Worm (Caenorhabditis elegans) whole organism, L4 larva: ENCODE measurements around the gene C35A11.3.

ENCODE experiments used
- F10B5.3 ChIP-seq: sonication (generic microtip); optimal IDR thresholded peaks from 2 replicates; lab custom pipeline; 2016; ENCODE audit warnings: mild to moderate bottlenecking, missing genetic modification characterization, missing compliant biosample characterization
- F26F4.8 ChIP-seq: fragments of 200-800 bp; sonication (Bioruptor generic); conservative IDR thresholded peaks from 2 replicates; pipeline ENCODE4 v1.3.6; 2022; ENCODE audit warnings: missing genetic modification characterization, missing compliant biosample characterization
- F37D6.2 ChIP-seq: sonication (generic microtip); optimal IDR thresholded peaks from 2 replicates; lab custom pipeline; 2016; ENCODE audit warnings: mild to moderate bottlenecking, missing genetic modification characterization, missing compliant biosample characterization
- F44E2.7 ChIP-seq: fragments of 200-800 bp; sonication (Bioruptor generic); IDR thresholded peaks from 2 replicates; pipeline ENCODE4 v2.1.2; 2022; ENCODE audit warnings: missing genetic modification characterization, missing compliant biosample characterization
- R02D3.7 ChIP-seq: fragments of 150-350 bp; sonication (generic microtip); optimal IDR thresholded peaks from 3 replicates; lab custom pipeline; 2014; ENCODE audit warnings: missing biosample characterization, missing genetic modification characterization
- T26A8.4 ChIP-seq: fragments of 200-800 bp; sonication (Bioruptor generic); IDR thresholded peaks from 2 replicates; pipeline ENCODE4 v1.3.6; 2022; ENCODE audit warnings: missing genetic modification characterization, missing compliant biosample characterization
- Y105C5A.15 ChIP-seq: fragments of 200-800 bp; sonication (Bioruptor generic); IDR thresholded peaks from 2 replicates; pipeline ENCODE4 v1.3.6; 2022; ENCODE audit warnings: missing genetic modification characterization, missing compliant biosample characterization
- ZK337.2 ChIP-seq: fragments of 200-800 bp; sonication (Bioruptor generic); IDR thresholded peaks from 2 replicates; pipeline ENCODE4 v1.3.6; 2022; ENCODE audit warnings: missing genetic modification reagents, missing genetic modification characterization, missing compliant biosample characterization
- aha-1 ChIP-seq: fragments of 150-350 bp; peaks from one replicate; lab custom pipeline; 2014; ENCODE audit warnings: missing biosample characterization, missing genetic modification characterization
- ama-1 ChIP-seq: fragments of 150-350 bp; optimal IDR thresholded peaks from 2 replicates; lab custom pipeline; 2014; ENCODE audit warnings: inconsistent platforms, mixed read lengths
- ceh-32 ChIP-seq: sonication (generic microtip); optimal IDR thresholded peaks from 2 replicates; lab custom pipeline; 2016; ENCODE audit warnings: mild to moderate bottlenecking, missing genetic modification characterization, missing compliant biosample characterization; ENCODE audit not compliant: poor library complexity
- ceh-44 ChIP-seq: fragments of 200-800 bp; sonication (Bioruptor generic); IDR thresholded peaks from 2 replicates; pipeline ENCODE4 v1.3.6; 2022; ENCODE audit warnings: missing genetic modification reagents, missing genetic modification characterization, missing compliant biosample characterization
- ceh-82 ChIP-seq: sonication (generic microtip); optimal IDR thresholded peaks from 2 replicates; lab custom pipeline; 2017; ENCODE audit warnings: missing biosample characterization, missing genetic modification characterization
- cey-2 ChIP-seq: sonication (generic microtip); optimal IDR thresholded peaks from 3 replicates; lab custom pipeline; 2017; ENCODE audit warnings: missing genetic modification characterization, mild to moderate bottlenecking, missing compliant biosample characterization, antibody characterized with exemption, borderline replicate concordance; ENCODE audit not compliant: insufficient read depth
- dmd-6 ChIP-seq: fragments of 200-800 bp; sonication (Bioruptor generic); IDR thresholded peaks from 2 replicates; pipeline ENCODE4 v1.3.6; 2022; ENCODE audit warnings: missing genetic modification reagents, missing genetic modification characterization, missing compliant biosample characterization
- egl-27 ChIP-seq: sonication (generic microtip); optimal IDR thresholded peaks from 3 replicates; lab custom pipeline; 2017; ENCODE audit warnings: missing biosample characterization, missing genetic modification reagents, missing genetic modification characterization
- fkh-10 ChIP-seq: fragments of 150-350 bp; optimal IDR thresholded peaks from 2 replicates; lab custom pipeline; 2014; ENCODE audit warnings: missing biosample characterization, missing genetic modification reagents, missing genetic modification characterization
- fos-1 ChIP-seq: fragments of 150-350 bp; optimal IDR thresholded peaks from 2 replicates; lab custom pipeline; 2014; ENCODE audit warnings: missing biosample characterization, missing genetic modification characterization
- gei-8 ChIP-seq: fragments of 200-800 bp; sonication (Bioruptor generic); optimal IDR thresholded peaks from 2 replicates; lab custom pipeline; 2018; ENCODE audit warnings: mild to moderate bottlenecking, missing genetic modification characterization, missing compliant biosample characterization
- hif-1 ChIP-seq, 2 experiments: sonication (generic microtip); optimal IDR thresholded peaks; 2 replicates each; lab custom pipeline; 2016 to 2017; ENCODE audit warnings: missing compliant biosample characterization in 2 of 2, missing genetic modification characterization in 2 of 2, missing genetic modification reagents in 2 of 2, missing genotype in 2 of 2, mild to moderate bottlenecking in 1 of 2
- hmg-1.1 ChIP-seq: fragments of 200-800 bp; sonication (Bioruptor generic); IDR thresholded peaks from 2 replicates; pipeline ENCODE4 v1.3.6; 2022; ENCODE audit warnings: missing genetic modification reagents, missing genetic modification characterization, missing compliant biosample characterization
- lin-1 ChIP-seq: fragments of 200-800 bp; sonication (Bioruptor generic); IDR thresholded peaks from 2 replicates; pipeline ENCODE4 v1.3.6; 2022; ENCODE audit warnings: missing genetic modification reagents, missing genetic modification characterization, missing compliant biosample characterization
- lin-13 ChIP-seq: fragments of 150-350 bp; optimal IDR thresholded peaks from 2 replicates; lab custom pipeline; 2014; ENCODE audit warnings: missing biosample characterization, missing genetic modification reagents, missing genetic modification characterization
- lin-15B ChIP-seq: fragments of 150-350 bp; sonication (generic microtip); optimal IDR thresholded peaks from 3 replicates; lab custom pipeline; 2014; ENCODE audit warnings: missing biosample characterization, missing genetic modification characterization
- lin-29 ChIP-seq: fragments of 200-800 bp; sonication (Bioruptor generic); IDR thresholded peaks from 2 replicates; pipeline ENCODE4 v1.3.6; 2022; ENCODE audit warnings: missing genetic modification reagents, missing genetic modification characterization, missing compliant biosample characterization
- lin-38 ChIP-seq: fragments of 200-800 bp; sonication (Bioruptor generic); IDR thresholded peaks from 2 replicates; pipeline ENCODE4 v1.3.6; 2022; ENCODE audit warnings: missing genetic modification reagents, missing genetic modification characterization, missing compliant biosample characterization
- lin-39 ChIP-seq: fragments of 150-350 bp; optimal IDR thresholded peaks from 2 replicates; lab custom pipeline; 2014; ENCODE audit warnings: missing biosample characterization, missing genetic modification reagents, missing genetic modification characterization
- lsy-2 ChIP-seq, 2 experiments: fragments of 150-350 bp in 1 of 2; sonication (generic microtip) in 1 of 2; optimal IDR thresholded peaks; 2 replicates each; lab custom pipeline; 2014 to 2017; ENCODE audit warnings: missing biosample characterization in 2 of 2, missing genetic modification characterization in 2 of 2
- madf-5 ChIP-seq, 2 experiments: fragments of 200-800 bp; sonication (Bioruptor generic); IDR thresholded peaks; 2 replicates each; pipeline ENCODE4 v1.3.6; 2022; ENCODE audit warnings: missing compliant biosample characterization in 2 of 2, missing genetic modification characterization in 2 of 2
- mxl-3 ChIP-seq: fragments of 200-800 bp; sonication (Bioruptor generic); optimal IDR thresholded peaks from 2 replicates; lab custom pipeline; 2018; ENCODE audit warnings: mild to moderate bottlenecking, missing genetic modification characterization, missing compliant biosample characterization
- nhr-111 ChIP-seq: fragments of 200-800 bp; sonication (Bioruptor generic); optimal IDR thresholded peaks from 2 replicates; lab custom pipeline; 2018; ENCODE audit warnings: mild to moderate bottlenecking, missing genetic modification characterization, missing compliant biosample characterization
- nhr-42 ChIP-seq: fragments of 200-800 bp; sonication (Bioruptor generic); IDR thresholded peaks from 2 replicates; pipeline ENCODE4 v1.3.6; 2022; ENCODE audit warnings: missing genetic modification characterization, missing compliant biosample characterization
- nhr-76 ChIP-seq: fragments of 150-350 bp; optimal IDR thresholded peaks from 2 replicates; lab custom pipeline; 2014; ENCODE audit warnings: missing biosample characterization, missing genetic modification characterization
- nhr-77 ChIP-seq: fragments of 150-350 bp; optimal IDR thresholded peaks from 2 replicates; lab custom pipeline; 2014; ENCODE audit warnings: missing biosample characterization, missing genetic modification characterization
- pqm-1 ChIP-seq: sonication (generic microtip); optimal IDR thresholded peaks from 2 replicates; lab custom pipeline; 2017; ENCODE audit warnings: missing biosample characterization, missing genetic modification characterization
- rbr-2 ChIP-seq: sonication (generic microtip); optimal IDR thresholded peaks from 2 replicates; lab custom pipeline; 2016; ENCODE audit warnings: missing genotype, missing genetic modification characterization, missing compliant biosample characterization
- sdz-12 ChIP-seq: fragments of 200-800 bp; sonication (Bioruptor generic); optimal IDR thresholded peaks from 2 replicates; lab custom pipeline; 2018; ENCODE audit warnings: mild to moderate bottlenecking, missing genetic modification characterization, missing compliant biosample characterization
- set-16 ChIP-seq: fragments of 200-800 bp; sonication (Bioruptor generic); IDR thresholded peaks from 2 replicates; pipeline ENCODE4 v1.3.6; 2022; ENCODE audit warnings: missing genetic modification reagents, missing genetic modification characterization, missing compliant biosample characterization
- snpc-1.2 ChIP-seq: fragments of 200-800 bp; sonication (Bioruptor generic); IDR thresholded peaks from 2 replicates; pipeline ENCODE4 v1.3.6; 2022; ENCODE audit warnings: missing genetic modification reagents, missing genetic modification characterization, missing compliant biosample characterization
- spr-1 ChIP-seq: sonication (generic microtip); optimal IDR thresholded peaks from 2 replicates; lab custom pipeline; 2016; ENCODE audit warnings: mild to moderate bottlenecking, missing genetic modification characterization, missing compliant biosample characterization
- tag-97 ChIP-seq: fragments of 200-800 bp; sonication (Bioruptor generic); IDR thresholded peaks from 2 replicates; pipeline ENCODE4 v1.3.6; 2022; ENCODE audit warnings: missing genetic modification characterization, missing compliant biosample characterization
- unc-130 ChIP-seq: sonication (generic microtip); optimal IDR thresholded peaks from 2 replicates; lab custom pipeline; 2016; ENCODE audit warnings: missing genetic modification reagents, missing genetic modification characterization, missing compliant biosample characterization
- unc-62 ChIP-seq, 3 experiments: fragments of 150-350 bp in 1 of 3; sonication (generic microtip); optimal IDR thresholded peaks in 2 of 3; peaks in 1 of 3; 1 replicate in 1 of 3; 2 replicates in 2 of 3; lab custom pipeline; 2014 to 2017; ENCODE audit warnings: missing biosample characterization in 3 of 3, missing genetic modification characterization in 3 of 3, missing genetic modification reagents in 3 of 3, missing genotype in 1 of 3
- zfp-2 ChIP-seq: sonication (generic microtip); optimal IDR thresholded peaks from 2 replicates; lab custom pipeline; 2016; ENCODE audit warnings: mild to moderate bottlenecking, missing genetic modification characterization, missing compliant biosample characterization
- zip-11 ChIP-seq: fragments of 200-800 bp; sonication (Bioruptor generic); IDR thresholded peaks from 2 replicates; pipeline ENCODE4 v1.3.6; 2022; ENCODE audit warnings: missing genetic modification characterization, missing compliant biosample characterization

Gene C35A11.3

DNA sequence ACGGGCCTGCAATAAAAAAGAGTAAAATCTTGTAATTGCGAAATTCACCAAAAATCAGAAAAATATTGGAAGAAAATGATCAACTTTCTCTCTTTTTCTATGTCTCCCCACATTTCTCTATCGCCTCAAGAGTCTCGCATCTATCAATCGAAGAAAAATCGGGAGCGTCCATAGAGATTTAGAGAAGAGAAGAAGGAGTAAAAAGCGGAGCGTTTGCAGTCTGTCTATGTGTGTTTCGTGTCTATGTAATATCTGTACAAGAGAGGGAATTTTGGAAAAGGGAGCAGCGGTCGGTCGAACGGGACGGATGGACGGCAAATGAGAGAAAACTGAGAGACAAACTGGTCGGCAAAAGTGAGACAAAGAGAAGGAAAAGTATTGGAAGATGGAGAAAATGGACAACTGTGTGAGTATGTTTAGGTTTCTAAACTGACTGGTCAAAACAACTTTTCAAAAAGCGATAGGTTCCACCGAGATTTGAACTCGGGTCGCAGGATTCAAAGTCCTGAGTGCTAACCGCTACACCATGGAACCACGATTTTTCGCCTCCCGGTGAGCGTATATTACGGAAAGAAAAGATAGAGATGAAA lies 42.4 kb upstream of the C35A11.3 start (continued):
- TF ChIP-seq tag-97 (GFP tag; lab: Robert Waterston, UW) = no peak
- TF ChIP-seq unc-62 (GFP tag; optimal IDR thresholded peaks at IDR 0.05 in 1 of 2; lab: Kevin White, UChicago) = peak in 1 of 2 experiments; percentile 41
- no peak for TF ChIP-seq unc-62 (tag; optimal IDR thresholded peaks at IDR 0.05; lab: Kevin White, UChicago)
- no peak for TF ChIP-seq ceh-44 (GFP tag; lab: Robert Waterston, UW)
- TF ChIP-seq nhr-42 (GFP tag; lab: Robert Waterston, UW) = no peak
- no peak; the same call in 1 of the 2 replicates for TF ChIP-seq snpc-1.2 (GFP tag; lab: Robert Waterston, UW)
- TF ChIP-seq cey-2 (tag; lab: Kevin White, UChicago) = no peak
- TF ChIP-seq Y105C5A.15 = no peak
- no peak for TF ChIP-seq madf-5 (GFP tag; IDR thresholded peaks at IDR 0.05; lab: Robert Waterston, UW)
- TF ChIP-seq spr-1 (tag; lab: Kevin White, UChicago) = peak; percentile 69
- TF ChIP-seq lin-15B (tag; lab: Kevin White, UChicago) = no peak
- TF ChIP-seq ama-1 (lab: Kevin White, UChicago) = no peak
- peak; percentile 28 for TF ChIP-seq gei-8 (GFP tag; lab: Kevin White, UChicago)
- TF ChIP-seq hif-1 (tag; optimal IDR thresholded peaks at IDR 0.05; lab: Kevin White, UChicago) = no peak
- TF ChIP-seq lin-38 (GFP tag; lab: Robert Waterston, UW) = no peak
- TF ChIP-seq T26A8.4 (GFP tag; lab: Robert Waterston, UW) = no peak; the same call in 1 of the 2 replicates
- TF ChIP-seq sdz-12 = no peak
- no peak for TF ChIP-seq set-16
- TF ChIP-seq ZK337.2 (GFP tag; lab: Robert Waterston, UW) = no peak
- TF ChIP-seq nhr-77 = peak; percentile 60
- TF ChIP-seq dmd-6 = 0 out of 2 replicates have a peak, but pooled peaks have one; percentile 37
- no peak for TF ChIP-seq ceh-32 (tag; lab: Kevin White, UChicago)
- TF ChIP-seq lin-39 (tag; lab: Kevin White, UChicago) = no peak
- no peak for TF ChIP-seq lsy-2 (tag; optimal IDR thresholded peaks at IDR 0.05; lab: Kevin White, UChicago)
- TF ChIP-seq lin-13 (GFP tag; lab: Kevin White, UChicago) = peak; percentile 28
- peak; percentile 4 for TF ChIP-seq mxl-3 (GFP tag; lab: Kevin White, UChicago)
- peak; percentile 17 for TF ChIP-seq pqm-1 (tag; lab: Kevin White, UChicago)
- TF ChIP-seq zfp-2 (tag; lab: Kevin White, UChicago) = no peak
- peak; percentile 27 for TF ChIP-seq aha-1 (tag; lab: Kevin White, UChicago)
- no peak for TF ChIP-seq fkh-10 (GFP tag; lab: Kevin White, UChicago)
- no peak for TF ChIP-seq fos-1 (tag; lab: Kevin White, UChicago)

- no peak for TF ChIP-seq egl-27 (tag; lab: Kevin White, UChicago)
- no peak for TF ChIP-seq ceh-44 (GFP tag; lab: Robert Waterston, UW)
- no peak for TF ChIP-seq lin-1 (GFP tag; lab: Robert Waterston, UW)
- TF ChIP-seq zip-11 (GFP tag; lab: Robert Waterston, UW) = no peak
- no peak for TF ChIP-seq F37D6.2 (tag; lab: Kevin White, UChicago)
- no peak for TF ChIP-seq lin-29 (GFP tag; lab: Robert Waterston, UW)
- TF ChIP-seq nhr-76 (tag; lab: Kevin White, UChicago) = no peak
- no peak for TF ChIP-seq hif-1 (tag; optimal IDR thresholded peaks at IDR 0.05; lab: Kevin White, UChicago)
- no peak for TF ChIP-seq rbr-2 (tag; lab: Kevin White, UChicago)
Measured at ce11 chrV:5330967-5331366, 41.3 kb upstream of the C35A11.3 start, which contains the start of gene srg-26. Gene srg-26, plus strand, starts transcription at chrV:5331267.

ce11 chrV:5334588-5334987 lies 37.6 kb upstream of the C35A11.3 start, which contains the start of gene srg-28:
Gene srg-28, plus strand, starts transcription at chrV:5334888.
- no peak for TF ChIP-seq hmg-1.1
- no peak for TF ChIP-seq spr-1 (tag; lab: Kevin White, UChicago)
- no peak for TF ChIP-seq ceh-82 (tag; lab: Kevin White, UChicago)
- TF ChIP-seq F10B5.3 (tag; lab: Kevin White, UChicago) = no peak
- TF ChIP-seq F26F4.8 (GFP tag; lab: Robert Waterston, UW) = no peak
- no peak for TF ChIP-seq zip-11 (GFP tag; lab: Robert Waterston, UW)
- no peak for TF ChIP-seq nhr-111 (GFP tag; lab: Kevin White, UChicago)
- no peak for TF ChIP-seq R02D3.7 (tag; lab: Kevin White, UChicago)
- no peak for TF ChIP-seq unc-130 (GFP tag; lab: Kevin White, UChicago)
- no peak for TF ChIP-seq F44E2.7 (GFP tag; lab: Robert Waterston, UW)
